Fruit fly (Drosophila melanogaster) whole organism: ENCODE data around the gene CG7369.
"Not testable (repeated sequence)": the region's sequence is repeated elsewhere in the genome, so short reads cannot be mapped to it uniquely, and the experiment has no call there.

Source experiments
- CG8478 ChIP-seq: fragments of >200 bp; optimal IDR thresholded peaks from 2 replicates; lab custom pipeline; 2018; ENCODE audit warnings: inconsistent platforms
- usp ChIP-seq: fragments of >200 bp; optimal IDR thresholded peaks from 2 replicates; lab custom pipeline; 2017; ENCODE audit warnings: missing biosample characterization, missing genetic modification characterization, mixed read lengths

dm6 chr3L:22720694-22721270 lies 20.8 kb upstream of the CG7369 start, which contains the start of gene mael:
- not testable (repeated sequence) for TF ChIP-seq usp; CG8478 (lab: Kevin White, UChicago)
